Worm (Caenorhabditis elegans): Measurements from ENCODE around the gene F10C1.9.

Gene F10C1.9

DNA sequence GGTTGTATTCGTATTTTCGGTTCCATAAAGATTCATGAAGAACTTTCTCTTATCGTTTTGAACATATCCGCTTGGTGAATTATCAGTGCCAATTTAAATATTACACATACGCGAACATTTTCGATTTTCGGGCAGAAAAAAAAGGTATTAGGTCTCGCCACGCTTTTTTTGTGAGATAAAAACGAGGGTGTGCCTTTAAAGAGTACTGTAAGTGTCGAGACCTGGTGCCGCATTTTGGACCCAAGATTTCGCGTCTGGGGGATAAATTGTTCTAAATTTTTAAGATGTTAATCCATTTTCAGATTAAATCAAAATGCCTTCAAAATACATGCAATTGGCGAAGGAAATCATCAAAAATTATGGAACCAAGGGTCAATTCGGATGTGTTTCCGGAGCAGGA lies 51.2 kb downstream of the F10C1.9 start, which contains the start of gene C25H3.3:
Gene C25H3.3, plus strand, starts transcription at position 301 of the 400 bp plus-strand sequence.
- TF ChIP-seq ceh-100 (GFP tag; IDR thresholded peaks at IDR 0.05) (no peak), repo-1 (tag; optimal IDR thresholded peaks at IDR 0.05) (no peak), tlf-1 (GFP tag; optimal IDR thresholded peaks at IDR 0.05) (no peak), D2030.7 (GFP tag; IDR thresholded peaks at IDR 0.05) (no peak)
